Worm (Caenorhabditis elegans) whole organism, late embryonic: ENCODE measurements around the gene snf-12.

Experiments
- Y22D7AL.16 ChIP-seq: sonication (generic microtip); optimal IDR thresholded peaks from 2 replicates; lab custom pipeline; 2016; ENCODE audit warnings: missing genetic modification characterization, missing compliant biosample characterization
- ceh-6 ChIP-seq: fragments of 200-800 bp; sonication (Bioruptor generic); optimal IDR thresholded peaks from 2 replicates; lab custom pipeline; 2018; ENCODE audit warnings: mild to moderate bottlenecking, missing genetic modification characterization, missing compliant biosample characterization
- dmd-4 ChIP-seq: sonication (generic microtip); optimal IDR thresholded peaks from 2 replicates; lab custom pipeline; 2016; ENCODE audit warnings: borderline replicate concordance, missing genetic modification characterization, missing compliant biosample characterization
- dve-1 ChIP-seq: sonication (generic microtip); optimal IDR thresholded peaks from 2 replicates; lab custom pipeline; 2017; ENCODE audit warnings: antibody characterized with exemption, mild to moderate bottlenecking, missing genetic modification characterization, missing compliant biosample characterization
- ets-4 ChIP-seq: sonication (generic microtip); optimal IDR thresholded peaks from 2 replicates; lab custom pipeline; 2016; ENCODE audit warnings: missing genetic modification characterization, missing compliant biosample characterization
- lim-6 ChIP-seq: sonication (generic microtip); optimal IDR thresholded peaks from 2 replicates; lab custom pipeline; 2016; ENCODE audit warnings: missing genetic modification characterization, missing compliant biosample characterization
- lin-11 ChIP-seq: fragments of 200-800 bp; sonication (Bioruptor generic); optimal IDR thresholded peaks from 2 replicates; lab custom pipeline; 2018; ENCODE audit warnings: mild to moderate bottlenecking, missing genetic modification characterization, missing compliant biosample characterization
- nhr-11 ChIP-seq: fragments of 150-350 bp; optimal IDR thresholded peaks from 2 replicates; lab custom pipeline; 2014; ENCODE audit warnings: missing biosample characterization, missing genetic modification characterization

DNA sequence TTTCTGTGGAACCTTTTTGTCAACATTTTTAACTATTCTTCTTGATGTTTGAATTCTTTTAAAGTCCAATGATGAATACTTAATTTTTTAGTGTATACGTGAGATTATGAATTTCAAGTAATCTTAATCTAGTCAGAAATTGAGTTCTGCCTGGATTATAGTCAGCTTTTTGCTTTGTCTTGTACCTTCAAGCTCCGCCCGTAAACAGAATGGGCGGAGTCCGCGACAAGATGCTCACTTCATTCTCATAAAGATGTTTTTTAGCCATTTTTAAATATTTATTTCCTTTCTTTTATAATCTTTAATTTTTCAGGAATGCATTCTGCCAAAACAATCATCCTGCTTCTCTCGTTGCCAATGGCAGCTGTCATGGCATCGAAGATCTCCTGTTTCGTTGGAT, 47.6 kb downstream of the snf-12 start, which contains the start of gene F47E1.1:
- no peak for TF ChIP-seq lin-11 (tag; lab: Kevin White, UChicago)
- no peak for TF ChIP-seq dve-1
- no peak for TF ChIP-seq nhr-11 (tag; lab: Kevin White, UChicago)
- TF ChIP-seq ceh-6 (GFP tag; lab: Kevin White, UChicago) = no peak
- no peak for TF ChIP-seq dmd-4 (tag; lab: Kevin White, UChicago)
- TF ChIP-seq lim-6 (tag; lab: Kevin White, UChicago) = no peak
- no peak for TF ChIP-seq Y22D7AL.16 (tag; lab: Kevin White, UChicago)
- no peak for TF ChIP-seq ets-4 (tag; lab: Kevin White, UChicago)
